Fruit fly (Drosophila melanogaster): ENCODE data around the gene Men.

The Men gene

dm6 chr3R:12666206-12666834 is 55.9 kb downstream of the Men start:
- TF ChIP-seq CG8301 (tag; optimal IDR thresholded peaks at IDR 0.05): no peak
- TF ChIP-seq CG10348 (GFP tag; IDR thresholded peaks at IDR 0.05): no peak
- TF ChIP-seq EcR (GFP tag; optimal IDR thresholded peaks at IDR 0.05): no peak
- TF ChIP-seq CG4496 (GFP tag; IDR thresholded peaks at IDR 0.05): no peak
- TF ChIP-seq CG9948 (tag; optimal IDR thresholded peaks at IDR 0.05): no peak
- TF ChIP-seq CG12605 (GFP tag; IDR thresholded peaks at IDR 0.05): no peak
- no peak for TF ChIP-seq fd96Ca (GFP tag; IDR thresholded peaks at IDR 0.05)
- TF ChIP-seq D1 (tag; optimal IDR thresholded peaks at IDR 0.05): no peak
- TF ChIP-seq CG8159 (tag; optimal IDR thresholded peaks at IDR 0.05): no peak
- TF ChIP-seq Ets98B (GFP tag; IDR thresholded peaks at IDR 0.05): no peak
- no peak for TF ChIP-seq CG15710 (tag; optimal IDR thresholded peaks at IDR 0.05)
- no peak for TF ChIP-seq rn (GFP tag; IDR thresholded peaks at IDR 0.05)
- no peak for TF ChIP-seq CG13204 (GFP tag; optimal IDR thresholded peaks at IDR 0.05)
- TF ChIP-seq CG14655 (GFP tag; optimal IDR thresholded peaks at IDR 0.05): no peak
- TF ChIP-seq CG34367 (tag; optimal IDR thresholded peaks at IDR 0.05): no peak
- TF ChIP-seq gl (tag; optimal IDR thresholded peaks at IDR 0.05): no peak

Data from whole organism, pupa.